Fruit fly (Drosophila melanogaster) whole organism, embryonic: ENCODE measurements around the gene Tim17a1.

Experiments used
- Abd-B ChIP-seq: fragments of 200-800 bp; sonication (Bioruptor generic); optimal IDR thresholded peaks from 2 replicates; lab custom pipeline; 2018; ENCODE audit warnings: missing biosample characterization, mild to moderate bottlenecking, missing genetic modification characterization, moderate library complexity
- Adf1 ChIP-seq: fragments of 200-800 bp; sonication (Bioruptor generic); IDR thresholded peaks from 2 replicates; pipeline ENCODE4 v1.3.6; 2022; ENCODE audit warnings: missing biosample characterization, missing genetic modification characterization
- Bdp1 ChIP-seq: fragments of 200-800 bp; sonication (Bioruptor generic); optimal IDR thresholded peaks from 3 replicates; lab custom pipeline; 2016; ENCODE audit warnings: missing biosample characterization, missing genetic modification characterization
- Bgb ChIP-seq: fragments of 200-800 bp; sonication (Bioruptor generic); IDR thresholded peaks from 2 replicates; pipeline ENCODE4 v1.3.6; 2022; ENCODE audit warnings: missing biosample characterization, missing genetic modification characterization; ENCODE audit not compliant: partially characterized antibody
- CG1024 ChIP-seq: fragments of 200-800 bp; sonication (Bioruptor generic); IDR thresholded peaks from 2 replicates; pipeline ENCODE4 v1.3.6; 2022; ENCODE audit warnings: missing biosample characterization, missing genetic modification characterization
- CG10274 ChIP-seq: fragments of 200-800 bp; sonication (Bioruptor generic); optimal IDR thresholded peaks from 3 replicates; lab custom pipeline; 2017; ENCODE audit warnings: missing biosample characterization, mild to moderate bottlenecking, missing genetic modification characterization
- CG10431 ChIP-seq: fragments of 200-800 bp; sonication (Bioruptor generic); optimal IDR thresholded peaks from 3 replicates; lab custom pipeline; 2018; ENCODE audit warnings: missing biosample characterization, mild to moderate bottlenecking, missing genetic modification characterization
- CG13424 ChIP-seq: fragments of 200-800 bp; sonication (Bioruptor generic); optimal IDR thresholded peaks from 2 replicates; lab custom pipeline; 2019; ENCODE audit warnings: missing biosample characterization, mild to moderate bottlenecking, missing genetic modification characterization, moderate library complexity
- CG16815 ChIP-seq: fragments of 200-800 bp; sonication (Bioruptor generic); optimal IDR thresholded peaks from 3 replicates; lab custom pipeline; 2017; ENCODE audit warnings: missing biosample characterization, mild to moderate bottlenecking, missing genetic modification characterization
- CG18262 ChIP-seq: fragments of 200-800 bp; optimal IDR thresholded peaks from 3 replicates; lab custom pipeline; 2019; ENCODE audit warnings: missing biosample characterization, mild to moderate bottlenecking, missing genetic modification characterization, moderate library complexity
- CG31388 ChIP-seq: fragments of 200-800 bp; sonication (Bioruptor generic); optimal IDR thresholded peaks from 2 replicates; lab custom pipeline; 2016; ENCODE audit warnings: missing biosample characterization, missing genetic modification characterization
- CG32772 ChIP-seq: fragments of 200-800 bp; sonication (Bioruptor generic); IDR thresholded peaks from 2 replicates; pipeline ENCODE4 v1.3.6; 2022; ENCODE audit warnings: missing biosample characterization, missing genetic modification characterization
- CG3847 ChIP-seq: fragments of 200-800 bp; sonication (Bioruptor generic); IDR thresholded peaks from 2 replicates; pipeline ENCODE4 v1.3.6; 2022; ENCODE audit warnings: missing biosample characterization, missing genetic modification characterization
- CG4360 ChIP-seq: fragments of 200-800 bp; sonication (Bioruptor generic); IDR thresholded peaks from 2 replicates; pipeline ENCODE4 v1.3.6; 2022; ENCODE audit warnings: missing biosample characterization, missing genetic modification characterization
- CG4707 ChIP-seq: fragments of 200-800 bp; sonication (Bioruptor generic); optimal IDR thresholded peaks from 2 replicates; lab custom pipeline; 2018; ENCODE audit warnings: missing biosample characterization, mild to moderate bottlenecking, missing genetic modification characterization, moderate library complexity
- CG6765 ChIP-seq: fragments of 200-800 bp; sonication (Bioruptor generic); optimal IDR thresholded peaks from 3 replicates; lab custom pipeline; 2017; ENCODE audit warnings: missing biosample characterization, mild to moderate bottlenecking, missing genetic modification characterization
- CG6854 ChIP-seq: fragments of 200-800 bp; sonication (Bioruptor generic); optimal IDR thresholded peaks from 3 replicates; lab custom pipeline; 2017; ENCODE audit warnings: missing biosample characterization, mild to moderate bottlenecking, missing genetic modification characterization
- CG7839 ChIP-seq: fragments of 200-800 bp; sonication (Bioruptor generic); optimal IDR thresholded peaks from 3 replicates; lab custom pipeline; 2018; ENCODE audit warnings: missing biosample characterization, mild to moderate bottlenecking, missing genetic modification characterization, moderate library complexity
- CG8089 ChIP-seq: fragments of 200-800 bp; sonication (Bioruptor generic); optimal IDR thresholded peaks from 3 replicates; lab custom pipeline; 2016; ENCODE audit warnings: missing biosample characterization, missing genetic modification characterization
- CG8478 ChIP-seq: fragments of >200 bp; optimal IDR thresholded peaks from 2 replicates; lab custom pipeline; 2018
- CG8924 ChIP-seq: fragments of 200-800 bp; optimal IDR thresholded peaks from 3 replicates; lab custom pipeline; 2019; ENCODE audit warnings: missing biosample characterization, mild to moderate bottlenecking, missing genetic modification characterization, moderate library complexity
- D19B ChIP-seq: fragments of 200-800 bp; sonication (Bioruptor generic); optimal IDR thresholded peaks from 2 replicates; lab custom pipeline; 2017; ENCODE audit warnings: missing biosample characterization, mild to moderate bottlenecking, missing genetic modification characterization
- Drgx ChIP-seq: fragments of 200-800 bp; sonication (Bioruptor generic); IDR thresholded peaks from 2 replicates; pipeline ENCODE4 v1.3.6; 2022; ENCODE audit warnings: missing biosample characterization, missing genetic modification characterization
- ERR ChIP-seq: fragments of 200-800 bp; sonication (Bioruptor generic); optimal IDR thresholded peaks from 2 replicates; lab custom pipeline; 2016; ENCODE audit warnings: missing biosample characterization, missing genetic modification characterization
- H15 ChIP-seq: fragments of 200-800 bp; sonication (Bioruptor generic); IDR thresholded peaks from 3 replicates; pipeline ENCODE4 v1.3.6; 2022; ENCODE audit warnings: missing biosample characterization, missing genetic modification characterization
- HLH3B ChIP-seq: fragments of 200-800 bp; sonication (Bioruptor generic); IDR thresholded peaks from 2 replicates; pipeline ENCODE4 v1.3.6; 2022; ENCODE audit warnings: missing biosample characterization, missing genetic modification characterization
- Hey ChIP-seq: fragments of 200-800 bp; sonication (Bioruptor generic); optimal IDR thresholded peaks from 3 replicates; lab custom pipeline; 2018; ENCODE audit warnings: missing biosample characterization, mild to moderate bottlenecking, missing genetic modification characterization
- Hr3 ChIP-seq: fragments of 200-800 bp; sonication (Bioruptor generic); optimal IDR thresholded peaks from 3 replicates; lab custom pipeline; 2016; ENCODE audit warnings: missing biosample characterization, missing genetic modification characterization
- Hr51 ChIP-seq, 2 experiments: fragments of 200-800 bp; sonication (Bioruptor generic); optimal IDR thresholded peaks; 2 replicates in 1 of 2; 3 replicates in 1 of 2; lab custom pipeline; 2016 to 2018; ENCODE audit warnings: missing biosample characterization in 2 of 2, missing genetic modification characterization in 2 of 2, mild to moderate bottlenecking in 1 of 2, moderate library complexity in 1 of 2
- MTF-1 ChIP-seq: fragments of 200-800 bp; sonication (Bioruptor generic); optimal IDR thresholded peaks from 2 replicates; lab custom pipeline; 2018; ENCODE audit warnings: missing biosample characterization, mild to moderate bottlenecking, missing genetic modification characterization, borderline replicate concordance
- Nf-YC ChIP-seq: fragments of 200-800 bp; optimal IDR thresholded peaks from 3 replicates; lab custom pipeline; 2019; ENCODE audit warnings: missing biosample characterization, mild to moderate bottlenecking, missing genetic modification characterization, moderate library complexity
- Poxn ChIP-seq: fragments of 200-800 bp; sonication (Bioruptor generic); IDR thresholded peaks from 2 replicates; pipeline ENCODE4 v1.3.6; 2022; ENCODE audit warnings: missing biosample characterization, missing genetic modification characterization
- Tbp ChIP-seq: fragments of >200 bp; optimal IDR thresholded peaks from 2 replicates; lab custom pipeline; 2018; ENCODE audit warnings: missing biosample characterization, missing genetic modification characterization
- ab ChIP-seq: fragments of 200-800 bp; sonication (Bioruptor generic); optimal IDR thresholded peaks from 2 replicates; lab custom pipeline; 2016; ENCODE audit warnings: missing biosample characterization, missing genetic modification characterization
- ac ChIP-seq: fragments of 200-800 bp; sonication (Bioruptor generic); optimal IDR thresholded peaks from 3 replicates; lab custom pipeline; 2017; ENCODE audit warnings: missing biosample characterization, mild to moderate bottlenecking, missing genetic modification characterization
- bsh ChIP-seq, 2 experiments: fragments of 200-800 bp; sonication (Bioruptor generic); optimal IDR thresholded peaks; 2 replicates each; lab custom pipeline; 2017 to 2018; ENCODE audit warnings: mild to moderate bottlenecking in 2 of 2, missing biosample characterization in 2 of 2, missing genetic modification characterization in 2 of 2, moderate library complexity in 1 of 2
- chn ChIP-seq: fragments of 200-800 bp; sonication (Bioruptor generic); optimal IDR thresholded peaks from 2 replicates; lab custom pipeline; 2016; ENCODE audit warnings: missing biosample characterization, missing genetic modification characterization
- dati ChIP-seq: fragments of 200-800 bp; sonication (Bioruptor generic); IDR thresholded peaks from 2 replicates; pipeline ENCODE4 v1.3.6; 2022; ENCODE audit warnings: missing biosample characterization, missing genetic modification characterization
- esg ChIP-seq: fragments of 200-800 bp; sonication (Bioruptor generic); conservative IDR thresholded peaks from 2 replicates; pipeline ENCODE4 v1.3.6; 2022; ENCODE audit warnings: missing biosample characterization, missing genetic modification characterization
- h ChIP-seq: fragments of >200 bp; optimal IDR thresholded peaks from 2 replicates; lab custom pipeline; 2017
- ham ChIP-seq: fragments of 200-800 bp; sonication (Bioruptor generic); IDR thresholded peaks from 2 replicates; pipeline ENCODE4 v1.3.6; 2022; ENCODE audit warnings: missing biosample characterization, missing genetic modification characterization
- klu ChIP-seq: fragments of 200-800 bp; sonication (Bioruptor generic); IDR thresholded peaks from 2 replicates; pipeline ENCODE4 v1.3.6; 2022; ENCODE audit warnings: missing biosample characterization, missing genetic modification characterization
- lov ChIP-seq, 2 experiments: fragments of 200-800 bp in 1 of 2; fragments of >200 bp in 1 of 2; sonication (Bioruptor generic) in 1 of 2; IDR thresholded peaks in 1 of 2; optimal IDR thresholded peaks in 1 of 2; 2 replicates in 1 of 2; 3 replicates in 1 of 2; pipeline versions ENCODE4 v1.3.6 to Lab custom; 2017 to 2022; ENCODE audit warnings: missing biosample characterization in 1 of 2, missing genetic modification characterization in 1 of 2
- odd ChIP-seq: fragments of 200-800 bp; sonication (Bioruptor generic); optimal IDR thresholded peaks from 2 replicates; lab custom pipeline; 2017; ENCODE audit warnings: missing biosample characterization, mild to moderate bottlenecking, missing genetic modification characterization
- otp ChIP-seq: fragments of 200-800 bp; sonication (Bioruptor generic); IDR thresholded peaks from 3 replicates; pipeline ENCODE4, ENCODE4 v1.3.6; 2022; ENCODE audit warnings: missing biosample characterization, missing genetic modification characterization
- salm ChIP-seq: fragments of 200-800 bp; sonication (Bioruptor generic); optimal IDR thresholded peaks from 2 replicates; lab custom pipeline; 2018; ENCODE audit warnings: missing biosample characterization, mild to moderate bottlenecking, missing genetic modification characterization
- sc ChIP-seq, 3 experiments: fragments of >200 bp in 2 of 3; fragments of 200-800 bp in 1 of 3; sonication (Bioruptor generic) in 1 of 3; optimal IDR thresholded peaks; 2 replicates in 2 of 3; 3 replicates in 1 of 3; lab custom pipeline; 2017; ENCODE audit warnings: mild to moderate bottlenecking in 1 of 3, missing biosample characterization in 1 of 3, missing genetic modification characterization in 1 of 3, missing genetic modification reagents in 1 of 3
- sens-2 ChIP-seq: fragments of 200-800 bp; sonication (Bioruptor generic); IDR thresholded peaks from 2 replicates; pipeline ENCODE4 v1.3.6; 2022; ENCODE audit warnings: missing biosample characterization, missing genetic modification characterization
- sima ChIP-seq: fragments of 200-800 bp; sonication (Bioruptor generic); optimal IDR thresholded peaks from 2 replicates; lab custom pipeline; 2016; ENCODE audit warnings: missing biosample characterization, missing genetic modification characterization
- ssp ChIP-seq: fragments of 200-800 bp; sonication (Bioruptor generic); IDR thresholded peaks from 2 replicates; pipeline ENCODE4 v1.3.6; 2022; ENCODE audit warnings: missing biosample characterization, missing genetic modification characterization
- tin ChIP-seq: fragments of 200-800 bp; sonication (Bioruptor generic); optimal IDR thresholded peaks from 3 replicates; lab custom pipeline; 2016; ENCODE audit warnings: missing biosample characterization, missing genetic modification characterization
- z ChIP-seq: fragments of 200-800 bp; sonication (Bioruptor generic); IDR thresholded peaks from 3 replicates; pipeline ENCODE4 v1.3.6; 2022; ENCODE audit warnings: missing biosample characterization, missing genetic modification characterization

The Tim17a1 gene

DNA sequence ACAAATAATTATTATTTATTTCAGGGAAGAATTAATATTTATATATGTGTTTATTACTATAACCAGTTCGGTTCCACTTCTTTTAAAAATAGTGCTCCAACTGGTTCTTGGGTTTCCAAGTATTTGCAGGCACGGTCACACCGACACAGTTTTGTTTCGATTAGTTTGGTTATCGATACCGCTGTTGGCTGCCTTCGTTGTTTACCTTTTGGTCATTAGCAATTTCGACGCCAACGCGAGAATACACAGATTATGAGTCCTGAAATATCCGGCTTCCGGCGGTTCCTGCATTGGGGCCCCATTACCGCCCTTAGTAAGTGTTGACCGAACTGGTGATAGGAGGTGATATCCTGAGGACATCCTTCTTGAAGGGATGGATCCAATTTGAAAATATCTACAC lies 43.7 kb upstream of the Tim17a1 start, which contains the start of gene CG5196 (continued):
- peak; percentile 17 for TF ChIP-seq CG8924 (tag; lab: Kevin White, UChicago)
- no peak for TF ChIP-seq odd (GFP tag; lab: Kevin White, UChicago)
- TF ChIP-seq CG6854 (GFP tag; lab: Kevin White, UChicago): peak; percentile 36
- TF ChIP-seq CG10274 (GFP tag; lab: Kevin White, UChicago): no peak
- TF ChIP-seq CG31388 (GFP tag; lab: Kevin White, UChicago): no peak
- TF ChIP-seq CG1024: no peak
- TF ChIP-seq ac (GFP tag; lab: Kevin White, UChicago): no peak
- TF ChIP-seq z: no peak
- no peak for TF ChIP-seq CG10431 (GFP tag; lab: Kevin White, UChicago)
- no peak; the same call in 1 of the 2 replicates for TF ChIP-seq CG3847
- no peak for TF ChIP-seq Tbp (GFP tag; lab: Kevin White, UChicago)
- TF ChIP-seq Nf-YC (tag; lab: Kevin White, UChicago): peak; percentile 31
- TF ChIP-seq H15 (GFP tag; lab: Robert Waterston, UW): no peak
- TF ChIP-seq lov (optimal IDR thresholded peaks at IDR 0.05; lab: Kevin White, UChicago): no peak
- TF ChIP-seq lov (GFP tag; IDR thresholded peaks at IDR 0.05; lab: Robert Waterston, UW): 0 out of 3 replicates have a peak, but pooled peaks have one; percentile 16
- TF ChIP-seq Drgx: no peak
- TF ChIP-seq CG8089 (GFP tag; lab: Kevin White, UChicago): no peak
- no peak for TF ChIP-seq Poxn
- no peak for TF ChIP-seq HLH3B
- TF ChIP-seq bsh (GFP tag; optimal IDR thresholded peaks at IDR 0.05; lab: Kevin White, UChicago): no peak
- TF ChIP-seq klu (GFP tag; lab: Robert Waterston, UW): no peak
- TF ChIP-seq CG13424 (tag; lab: Kevin White, UChicago): peak; percentile 16
- no peak for TF ChIP-seq CG8478 (lab: Kevin White, UChicago)
- TF ChIP-seq Hr3 (GFP tag; lab: Kevin White, UChicago): no peak
- no peak for TF ChIP-seq CG32772 (GFP tag; lab: Robert Waterston, UW)
- TF ChIP-seq Hey (tag; lab: Kevin White, UChicago): no peak
- no peak for TF ChIP-seq sima (GFP tag; lab: Kevin White, UChicago)
- TF ChIP-seq Bdp1 (GFP tag; lab: Kevin White, UChicago): no peak
- TF ChIP-seq otp (GFP tag; lab: Robert Waterston, UW): no peak
- TF ChIP-seq D19B (GFP tag; lab: Kevin White, UChicago): no peak
- no peak for TF ChIP-seq MTF-1 (GFP tag; lab: Kevin White, UChicago)
- no peak for TF ChIP-seq CG4707 (GFP tag; lab: Kevin White, UChicago)
- TF ChIP-seq salm (tag; lab: Kevin White, UChicago): no peak
- no peak for TF ChIP-seq h (lab: Kevin White, UChicago)
- TF ChIP-seq CG4360 (GFP tag; lab: Robert Waterston, UW): no peak
- peak; percentile 84 for TF ChIP-seq Bgb (GFP tag; lab: Robert Waterston, UW)
- no peak for TF ChIP-seq ssp (GFP tag; lab: Robert Waterston, UW)
- no peak for TF ChIP-seq Hr51 (GFP tag; optimal IDR thresholded peaks at IDR 0.05; lab: Kevin White, UChicago)
- no peak for TF ChIP-seq CG16815 (GFP tag; lab: Kevin White, UChicago)
- no peak for TF ChIP-seq ab (GFP tag; lab: Kevin White, UChicago)
- TF ChIP-seq dati (GFP tag; lab: Robert Waterston, UW): no peak
- TF ChIP-seq Abd-B (GFP tag; lab: Kevin White, UChicago): peak; percentile 43
- TF ChIP-seq CG6765 (GFP tag; lab: Kevin White, UChicago): no peak
- no peak for TF ChIP-seq ham (GFP tag; lab: Robert Waterston, UW)
- TF ChIP-seq Adf1 (GFP tag; lab: Robert Waterston, UW): peak; percentile 36; the same call in 1 of the 2 replicates
- no peak for TF ChIP-seq esg (GFP tag; lab: Robert Waterston, UW)
- no peak for TF ChIP-seq ERR (GFP tag; lab: Kevin White, UChicago)
- TF ChIP-seq sc (optimal IDR thresholded peaks at IDR 0.05; lab: Kevin White, UChicago): no peak
- TF ChIP-seq sc (GFP tag; optimal IDR thresholded peaks at IDR 0.05; lab: Kevin White, UChicago): no peak
- no peak for TF ChIP-seq CG18262 (tag; lab: Kevin White, UChicago)
- no peak for TF ChIP-seq tin (GFP tag; lab: Kevin White, UChicago)
- no peak for TF ChIP-seq chn (GFP tag; lab: Kevin White, UChicago)
- TF ChIP-seq CG7839 (tag; lab: Kevin White, UChicago): no peak
- no peak for TF ChIP-seq sens-2 (GFP tag; lab: Robert Waterston, UW)
